Worm (Caenorhabditis elegans): ENCODE results near the gene nspe-8.

DNA sequence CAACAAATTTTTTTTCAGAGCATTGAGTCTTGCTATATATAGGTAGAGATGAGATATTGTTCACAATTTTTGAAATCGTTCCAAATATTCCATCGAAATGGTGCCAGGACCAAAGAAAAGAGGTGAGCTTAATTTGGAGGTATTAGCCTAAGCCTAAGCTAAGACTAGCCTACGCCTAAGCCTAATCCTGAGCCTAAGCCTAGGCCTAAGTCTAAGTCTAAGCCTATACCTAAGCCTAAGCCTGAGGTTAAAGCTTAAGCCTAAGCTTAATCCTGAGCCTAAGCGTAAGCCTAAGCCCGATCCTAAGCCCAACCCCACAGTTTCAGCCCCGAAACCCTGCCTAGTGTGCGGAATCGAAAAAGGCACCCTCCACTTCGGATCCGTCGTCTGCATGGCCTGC is 14.8 kb upstream of the nspe-8 start, which contains the start of gene nhr-234:
- TF ChIP-seq sea-1 (GFP tag; conservative IDR thresholded peaks at IDR 0.05) (no peak), ama-1 (optimal IDR thresholded peaks at IDR 0.05) (no peak), ets-7 (tag; optimal IDR thresholded peaks at IDR 0.05) (no peak), flt-1 (GFP tag; IDR thresholded peaks at IDR 0.05) (no peak), tbx-37 (GFP tag; conservative IDR thresholded peaks at IDR 0.05) (no peak), aly-1 (tag; optimal IDR thresholded peaks at IDR 0.05) (no peak), hmg-4 (GFP tag; optimal IDR thresholded peaks at IDR 0.05) (no peak), pes-1 (GFP tag; IDR thresholded peaks at IDR 0.05) (no peak)

Measured in whole organism, early embryonic.